Fruit fly (Drosophila melanogaster): ENCODE data around the gene CtsB.

- TF ChIP-seq CG10267 (tag; optimal IDR thresholded peaks at IDR 0.05): no peak
- TF ChIP-seq Hr3 (GFP tag; optimal IDR thresholded peaks at IDR 0.05): no peak
- TF ChIP-seq ERR (GFP tag; optimal IDR thresholded peaks at IDR 0.05): no peak
- TF ChIP-seq CG15011 (GFP tag; optimal IDR thresholded peaks at IDR 0.05): no peak
- no peak for TF ChIP-seq ttk (GFP tag; IDR thresholded peaks at IDR 0.05)
- TF ChIP-seq CG10654 (GFP tag; optimal IDR thresholded peaks at IDR 0.05): no peak
These were observed 36.9 kb upstream of the CtsB start for dm6 chrX:13818841-13819240.
